Worm (Caenorhabditis elegans) whole organism, L1 larva: ENCODE results near the gene twk-4.

Experiments
- alr-1 ChIP-seq: fragments of 200-800 bp; sonication (Bioruptor generic); optimal IDR thresholded peaks from 2 replicates; lab custom pipeline; 2018; ENCODE audit warnings: borderline replicate concordance, mild to moderate bottlenecking, missing genetic modification characterization, missing compliant biosample characterization
- ceh-63 ChIP-seq: fragments of 200-800 bp; sonication (Bioruptor generic); optimal IDR thresholded peaks from 2 replicates; lab custom pipeline; 2018; ENCODE audit warnings: mild to moderate bottlenecking, missing genetic modification characterization, missing compliant biosample characterization
- efl-1 ChIP-seq, 4 experiments: fragments of 150-350 bp; optimal IDR thresholded peaks in 3 of 4; peaks in 1 of 4; 1 replicate in 1 of 4; 2 replicates in 3 of 4; lab custom pipeline; 2014; ENCODE audit warnings: missing biosample characterization in 2 of 4, missing genetic modification characterization in 2 of 4, missing genetic modification reagents in 2 of 4
- egl-27 ChIP-seq, 2 experiments: fragments of 150-350 bp in 1 of 2; sonication (generic microtip); optimal IDR thresholded peaks; 3 replicates each; lab custom pipeline; 2017 to 2018; ENCODE audit warnings: missing biosample characterization in 2 of 2, missing genetic modification characterization in 2 of 2, missing genetic modification reagents in 2 of 2
- fkh-10 ChIP-seq: sonication (generic microtip); optimal IDR thresholded peaks from 2 replicates; lab custom pipeline; 2017; ENCODE audit warnings: missing biosample characterization, missing genetic modification reagents, missing genetic modification characterization
- lin-14 ChIP-seq: fragments of 200-800 bp; sonication (Bioruptor generic); optimal IDR thresholded peaks from 2 replicates; lab custom pipeline; 2018; ENCODE audit warnings: mild to moderate bottlenecking, missing genetic modification characterization, moderate library complexity, missing compliant biosample characterization
- lir-3 ChIP-seq: sonication (generic microtip); optimal IDR thresholded peaks from 2 replicates; lab custom pipeline; 2016; ENCODE audit warnings: mild to moderate bottlenecking, missing genetic modification characterization, moderate library complexity, missing compliant biosample characterization; ENCODE audit not compliant: poor library complexity
- mdl-1 ChIP-seq, 2 experiments: fragments of 150-350 bp; optimal IDR thresholded peaks; 2 replicates each; lab custom pipeline; 2014 to 2017; ENCODE audit warnings: missing biosample characterization in 2 of 2, missing genetic modification characterization in 2 of 2, inconsistent platforms in 1 of 2
- mep-1 ChIP-seq: fragments of 150-350 bp; optimal IDR thresholded peaks from 2 replicates; lab custom pipeline; 2014; ENCODE audit warnings: missing biosample characterization, missing genetic modification characterization
- nhr-11 ChIP-seq: fragments of 150-350 bp; optimal IDR thresholded peaks from 2 replicates; lab custom pipeline; 2014; ENCODE audit warnings: missing biosample characterization, missing genetic modification characterization
- nhr-28 ChIP-seq: fragments of 150-350 bp; optimal IDR thresholded peaks from 2 replicates; lab custom pipeline; 2014; ENCODE audit warnings: missing biosample characterization, missing genetic modification characterization
- pqm-1 ChIP-seq: sonication (generic microtip); optimal IDR thresholded peaks from 3 replicates; lab custom pipeline; 2017; ENCODE audit warnings: missing biosample characterization, missing genetic modification characterization
- zag-1 ChIP-seq: fragments of 150-350 bp; optimal IDR thresholded peaks from 2 replicates; lab custom pipeline; 2014; ENCODE audit warnings: missing biosample characterization, missing genetic modification characterization

DNA sequence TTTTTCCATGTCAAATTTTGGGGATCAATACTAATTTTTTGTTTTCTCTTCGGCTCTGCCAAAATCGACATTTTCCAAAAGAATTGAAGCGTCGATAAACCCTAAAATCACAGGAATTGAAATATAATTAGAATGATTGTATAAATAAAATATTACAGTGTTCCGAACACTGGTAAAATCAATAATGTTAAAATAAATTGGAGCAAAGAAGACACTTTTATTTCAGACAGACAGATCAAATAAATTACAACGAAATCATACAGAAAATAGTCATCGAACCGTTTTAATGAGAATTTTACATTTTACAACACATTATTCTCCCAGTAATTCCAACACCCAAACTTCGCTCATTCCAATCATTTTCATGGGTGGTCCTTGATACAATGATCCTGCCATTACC, 26.4 kb downstream of the twk-4 start, which contains the start of gene T23G7.3:
- no peak for TF ChIP-seq pqm-1 (tag; lab: Kevin White, UChicago)
- TF ChIP-seq fkh-10 (GFP tag; lab: Kevin White, UChicago): no peak
- no peak for TF ChIP-seq mdl-1 (tag; optimal IDR thresholded peaks at IDR 0.05; lab: Kevin White, UChicago)
- no peak for TF ChIP-seq egl-27 (tag; optimal IDR thresholded peaks at IDR 0.05; lab: Kevin White, UChicago)
- TF ChIP-seq lir-3 (tag; lab: Kevin White, UChicago): no peak
- TF ChIP-seq nhr-28 (tag; lab: Kevin White, UChicago): no peak
- TF ChIP-seq zag-1 (tag; lab: Kevin White, UChicago): no peak
- TF ChIP-seq alr-1 (tag; lab: Kevin White, UChicago): no peak
- TF ChIP-seq efl-1 (optimal IDR thresholded peaks at IDR 0.05; lab: Kevin White, UChicago): no peak
- TF ChIP-seq efl-1 (GFP tag; optimal IDR thresholded peaks at IDR 0.05 in 1 of 2; lab: Kevin White, UChicago): no peak
- no peak for TF ChIP-seq ceh-63 (GFP tag; lab: Kevin White, UChicago)
- no peak for TF ChIP-seq nhr-11
- no peak for TF ChIP-seq mep-1 (tag; lab: Kevin White, UChicago)
- no peak for TF ChIP-seq lin-14 (GFP tag; lab: Kevin White, UChicago)
